Fruit fly (Drosophila melanogaster): ENCODE results near the gene CG10359.
A peak's percentile ranks its signal among the peaks of the same experiment; 100 is the strongest.

The CG10359 gene

DNA sequence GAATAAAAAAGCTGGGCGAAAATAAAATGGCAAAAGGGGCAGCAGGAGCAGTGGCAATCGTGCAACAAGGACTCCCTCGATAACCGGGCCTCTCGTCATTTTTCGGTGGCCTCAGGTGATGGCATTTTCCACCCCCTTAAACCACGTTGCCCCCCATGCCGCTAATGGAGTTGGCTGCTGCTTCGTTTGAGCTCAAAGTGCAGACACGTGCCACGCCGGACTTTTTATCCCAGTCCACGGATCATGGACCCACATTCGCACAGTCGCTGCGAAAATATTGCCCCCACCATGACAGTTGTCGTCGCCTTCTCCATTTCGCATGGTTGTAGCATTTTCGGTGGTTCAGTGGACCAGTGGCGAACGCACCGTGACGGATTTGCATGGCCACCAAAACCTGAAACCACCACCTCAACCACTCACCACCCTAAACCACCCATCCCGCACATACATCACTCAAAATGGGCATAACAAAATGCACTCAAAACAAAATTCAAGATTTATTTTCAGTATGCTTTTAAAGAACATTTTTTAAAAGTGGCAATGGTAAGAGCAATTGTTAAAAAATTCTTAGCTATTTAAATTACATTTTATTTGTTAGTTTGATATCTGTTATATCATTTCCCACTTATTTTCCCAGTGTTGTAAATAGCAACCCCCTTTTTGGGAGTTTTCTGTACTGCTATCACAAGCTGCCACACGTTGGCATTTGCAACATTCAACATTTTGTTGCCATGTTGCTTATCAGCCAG is 45.1 kb upstream of the CG10359 start (continued):
- peak; percentile 51 for TF ChIP-seq pnt (GFP tag; optimal IDR thresholded peaks at IDR 0.05)
- TF ChIP-seq Bgb (GFP tag; IDR thresholded peaks at IDR 0.05; ENCODE audit: partially characterized antibody) = no peak
- TF ChIP-seq CG7987 (GFP tag; optimal IDR thresholded peaks at IDR 0.05) = peak; percentile 1
- no peak for TF ChIP-seq CG3995 (GFP tag; optimal IDR thresholded peaks at IDR 0.05)
- TF ChIP-seq CG12769 (tag; optimal IDR thresholded peaks at IDR 0.05) = peak; percentile 78
- peak; percentile 26 for TF ChIP-seq CG3065 (GFP tag; optimal IDR thresholded peaks at IDR 0.05)
- TF ChIP-seq Nf-YA (GFP tag; IDR thresholded peaks at IDR 0.05) = peak; percentile 48; the same call in 1 of the 2 replicates
- peak; percentile 43 for TF ChIP-seq pho (GFP tag; optimal IDR thresholded peaks at IDR 0.05)
- TF ChIP-seq CG33557 (GFP tag; optimal IDR thresholded peaks at IDR 0.05) = peak; percentile 63
- peak; percentile 72 for TF ChIP-seq gcm (GFP tag; optimal IDR thresholded peaks at IDR 0.05)
- peak; percentile 37 for TF ChIP-seq CG3838 (GFP tag; optimal IDR thresholded peaks at IDR 0.05)
- peak; percentile 66 for TF ChIP-seq CG12299 (tag; optimal IDR thresholded peaks at IDR 0.05)
- TF ChIP-seq E2f2 (GFP tag; IDR thresholded peaks at IDR 0.05) = peak; percentile 46; the same call in 1 of the 2 replicates
- peak; percentile 73 for TF ChIP-seq CG6813 (GFP tag; optimal IDR thresholded peaks at IDR 0.05)
- TF ChIP-seq Nf-YC (tag; optimal IDR thresholded peaks at IDR 0.05) = peak; percentile 47
- no peak for TF ChIP-seq Ets65A (GFP tag)
- no peak for TF ChIP-seq NK7.1 (GFP tag; optimal IDR thresholded peaks at IDR 0.05)
- no peak for TF ChIP-seq Lpt (GFP tag; optimal IDR thresholded peaks at IDR 0.05)
- peak; percentile 52 to 58 for TF ChIP-seq Pdp1 (GFP tag; optimal IDR thresholded peaks at IDR 0.05)
- no peak for TF ChIP-seq CG11085 (GFP tag; IDR thresholded peaks at IDR 0.05)
- no peak for TF ChIP-seq tll (GFP tag; optimal IDR thresholded peaks at IDR 0.05)
- peak; percentile 42 for TF ChIP-seq mam (GFP tag; optimal IDR thresholded peaks at IDR 0.05)
- TF ChIP-seq ab (GFP tag; optimal IDR thresholded peaks at IDR 0.05) = no peak
- peak; percentile 72 for TF ChIP-seq org-1 (GFP tag; optimal IDR thresholded peaks at IDR 0.05)
- peak; percentile 67; the same call in 2 of the 3 replicates for TF ChIP-seq CG34422 (GFP tag; IDR thresholded peaks at IDR 0.05)
- TF ChIP-seq NfI (GFP tag; optimal IDR thresholded peaks at IDR 0.05) = peak; percentile 48
- TF ChIP-seq Vsx1 (GFP tag; optimal IDR thresholded peaks at IDR 0.05) = peak; percentile 9
- peak; percentile 65 for TF ChIP-seq ind (GFP tag; optimal IDR thresholded peaks at IDR 0.05)
- TF ChIP-seq D19A (tag; optimal IDR thresholded peaks at IDR 0.05) = peak; percentile 83
- peak; percentile 87 for TF ChIP-seq vvl (GFP tag; IDR thresholded peaks at IDR 0.05)
- TF ChIP-seq dati (GFP tag; IDR thresholded peaks at IDR 0.05) = no peak
- TF ChIP-seq D (optimal IDR thresholded peaks at IDR 0.05) = no peak
- TF ChIP-seq D (GFP tag; optimal IDR thresholded peaks at IDR 0.05) = peak; percentile 76
- TF ChIP-seq Xbp1 (GFP tag; optimal IDR thresholded peaks at IDR 0.05) = peak; percentile 72
- TF ChIP-seq CG11696 (GFP tag; IDR thresholded peaks at IDR 0.05) = no peak
- TF ChIP-seq E2f1 (GFP tag; IDR thresholded peaks at IDR 0.05) = peak; percentile 64
- TF ChIP-seq otp (GFP tag; IDR thresholded peaks at IDR 0.05) = peak; percentile 59; the same call in 2 of the 3 replicates
- no peak for TF ChIP-seq pita (GFP tag; optimal IDR thresholded peaks at IDR 0.05)
- peak; percentile 28 for TF ChIP-seq sug (tag; optimal IDR thresholded peaks at IDR 0.05)
- peak; percentile 57 for TF ChIP-seq CG18476 (GFP tag; optimal IDR thresholded peaks at IDR 0.05)
- peak; percentile 81 for TF ChIP-seq CoRest (tag; optimal IDR thresholded peaks at IDR 0.05)
- TF ChIP-seq Aef1 (GFP tag; IDR thresholded peaks at IDR 0.05) = peak; percentile 35; the same call in 1 of the 3 replicates
- no peak for TF ChIP-seq CG6272 (GFP tag; IDR thresholded peaks at IDR 0.05)
- no peak for TF ChIP-seq usp (GFP tag; optimal IDR thresholded peaks at IDR 0.05)
- TF ChIP-seq chm (GFP tag; IDR thresholded peaks at IDR 0.05) = peak; percentile 76
- TF ChIP-seq HHEX (GFP tag; optimal IDR thresholded peaks at IDR 0.05) = peak; percentile 55
- peak; percentile 8 for TF ChIP-seq Sry-β (GFP tag; optimal IDR thresholded peaks at IDR 0.05)
- TF ChIP-seq toy (GFP tag; IDR thresholded peaks at IDR 0.05) = no peak
- no peak for TF ChIP-seq insv (GFP tag; optimal IDR thresholded peaks at IDR 0.05)
- TF ChIP-seq ap (GFP tag; IDR thresholded peaks at IDR 0.05) = peak; percentile 57; the same call in 1 of the 2 replicates
